Worm (Caenorhabditis elegans) whole organism, L3 larva: Measurements from ENCODE around the gene C45G9.4.

ENCODE experiments used
- R02D3.7 ChIP-seq: fragments of 150-350 bp; optimal IDR thresholded peaks from 2 replicates; lab custom pipeline; 2014; ENCODE audit warnings: missing biosample characterization, missing genetic modification characterization
- aly-2 ChIP-seq: fragments of 150-350 bp; optimal IDR thresholded peaks from 2 replicates; lab custom pipeline; 2014; ENCODE audit warnings: missing biosample characterization, missing genetic modification characterization
- ama-1 ChIP-seq: fragments of 150-350 bp; optimal IDR thresholded peaks from 2 replicates; lab custom pipeline; 2018
- ceh-28 ChIP-seq: fragments of 150-350 bp; optimal IDR thresholded peaks from 2 replicates; lab custom pipeline; 2014; ENCODE audit warnings: missing biosample characterization, missing genetic modification reagents, missing genetic modification characterization
- ceh-82 ChIP-seq: fragments of 150-350 bp; optimal IDR thresholded peaks from 2 replicates; lab custom pipeline; 2014; ENCODE audit warnings: missing biosample characterization, missing genetic modification characterization
- ceh-9 ChIP-seq: sonication (generic microtip); optimal IDR thresholded peaks from 2 replicates; lab custom pipeline; 2018; ENCODE audit warnings: missing biosample characterization, missing genetic modification characterization
- egl-5 ChIP-seq: fragments of 150-350 bp; optimal IDR thresholded peaks from 2 replicates; lab custom pipeline; 2017; ENCODE audit warnings: missing biosample characterization, missing genetic modification reagents, missing genetic modification characterization, inconsistent platforms
- elt-1 ChIP-seq: fragments of 150-350 bp; optimal IDR thresholded peaks from 2 replicates; lab custom pipeline; 2014; ENCODE audit warnings: missing biosample characterization, missing genetic modification characterization
- elt-2 ChIP-seq: sonication (generic microtip); optimal IDR thresholded peaks from 2 replicates; lab custom pipeline; 2016; ENCODE audit warnings: missing genetic modification reagents, mild to moderate bottlenecking, missing genetic modification characterization, missing compliant biosample characterization
- elt-3 ChIP-seq, 3 experiments: fragments of 150-350 bp in 1 of 3; sonication (generic microtip) in 2 of 3; optimal IDR thresholded peaks; 2 replicates in 2 of 3; 4 replicates in 1 of 3; lab custom pipeline; 2014 to 2017; ENCODE audit warnings: missing biosample characterization in 3 of 3, missing genetic modification characterization in 3 of 3
- eor-1 ChIP-seq, 2 experiments: fragments of 150-350 bp; optimal IDR thresholded peaks; 2 replicates each; lab custom pipeline; 2014 to 2018; ENCODE audit warnings: missing biosample characterization in 2 of 2, missing genetic modification characterization in 2 of 2
- fkh-10 ChIP-seq: sonication (generic microtip); optimal IDR thresholded peaks from 2 replicates; lab custom pipeline; 2017; ENCODE audit warnings: missing biosample characterization, missing genetic modification reagents, missing genetic modification characterization
- fkh-2 ChIP-seq: fragments of 150-350 bp; optimal IDR thresholded peaks from 2 replicates; lab custom pipeline; 2014; ENCODE audit warnings: missing biosample characterization, missing genetic modification reagents, missing genetic modification characterization
- fos-1 ChIP-seq: fragments of 150-350 bp; optimal IDR thresholded peaks from 2 replicates; lab custom pipeline; 2014; ENCODE audit warnings: missing biosample characterization, missing genetic modification characterization
- hmg-11 ChIP-seq: sonication (generic microtip); optimal IDR thresholded peaks from 2 replicates; lab custom pipeline; 2016; ENCODE audit warnings: missing genetic modification characterization, missing compliant biosample characterization
- jun-1 ChIP-seq: fragments of 150-350 bp; optimal IDR thresholded peaks from 2 replicates; lab custom pipeline; 2014; ENCODE audit warnings: missing biosample characterization, missing genetic modification reagents, missing genetic modification characterization
- lin-15B ChIP-seq: fragments of 150-350 bp; optimal IDR thresholded peaks from 2 replicates; lab custom pipeline; 2014; ENCODE audit warnings: missing biosample characterization, missing genetic modification characterization
- lin-39 ChIP-seq: fragments of 150-350 bp; optimal IDR thresholded peaks from 2 replicates; lab custom pipeline; 2018; ENCODE audit warnings: missing biosample characterization, missing genetic modification reagents, missing genetic modification characterization
- lsy-12 ChIP-seq: sonication (generic microtip); optimal IDR thresholded peaks from 2 replicates; lab custom pipeline; 2016; ENCODE audit warnings: mild to moderate bottlenecking, missing genetic modification characterization, missing compliant biosample characterization
- mml-1 ChIP-seq: fragments of 150-350 bp; sonication (generic microtip); optimal IDR thresholded peaks from 3 replicates; lab custom pipeline; 2014; ENCODE audit warnings: missing biosample characterization, missing genetic modification characterization
- nfya-1 ChIP-seq: sonication (generic microtip); optimal IDR thresholded peaks from 2 replicates; lab custom pipeline; 2017; ENCODE audit warnings: missing genetic modification characterization, mild to moderate bottlenecking, missing compliant biosample characterization, antibody characterized with exemption, moderate library complexity; ENCODE audit not compliant: insufficient read depth
- nhr-11 ChIP-seq: fragments of 150-350 bp; optimal IDR thresholded peaks from 2 replicates; lab custom pipeline; 2014; ENCODE audit warnings: missing biosample characterization, missing genetic modification characterization
- nhr-12 ChIP-seq: fragments of 150-350 bp; optimal IDR thresholded peaks from 2 replicates; lab custom pipeline; 2014; ENCODE audit warnings: missing biosample characterization, missing genetic modification characterization
- nhr-23 ChIP-seq: fragments of 150-350 bp; optimal IDR thresholded peaks from 2 replicates; lab custom pipeline; 2014; ENCODE audit warnings: missing biosample characterization, missing genetic modification reagents, missing genetic modification characterization
- nhr-237 ChIP-seq: fragments of 150-350 bp; optimal IDR thresholded peaks from 2 replicates; lab custom pipeline; 2014; ENCODE audit warnings: missing biosample characterization, missing genetic modification characterization
- nhr-25 ChIP-seq: sonication (generic microtip); optimal IDR thresholded peaks from 2 replicates; lab custom pipeline; 2017; ENCODE audit warnings: missing biosample characterization, missing genetic modification characterization
- nhr-28 ChIP-seq: fragments of 150-350 bp; optimal IDR thresholded peaks from 2 replicates; lab custom pipeline; 2014; ENCODE audit warnings: missing biosample characterization, missing genetic modification characterization
- nhr-43 ChIP-seq: sonication (generic microtip); optimal IDR thresholded peaks from 2 replicates; lab custom pipeline; 2016; ENCODE audit warnings: mild to moderate bottlenecking, missing genetic modification characterization, missing compliant biosample characterization; ENCODE audit not compliant: poor library complexity, severe bottlenecking
- nhr-67 ChIP-seq: fragments of 150-350 bp; optimal IDR thresholded peaks from 2 replicates; lab custom pipeline; 2014; ENCODE audit warnings: missing biosample characterization, missing genetic modification characterization
- nhr-77 ChIP-seq: fragments of 150-350 bp; optimal IDR thresholded peaks from 2 replicates; lab custom pipeline; 2014; ENCODE audit warnings: missing biosample characterization, missing genetic modification characterization
- pha-4 ChIP-seq: fragments of 150-350 bp; optimal IDR thresholded peaks from 2 replicates; lab custom pipeline; 2014; ENCODE audit warnings: missing biosample characterization, missing genetic modification reagents, missing genetic modification characterization
- pqm-1 ChIP-seq: fragments of 150-350 bp; optimal IDR thresholded peaks from 2 replicates; lab custom pipeline; 2017; ENCODE audit warnings: missing biosample characterization, missing genetic modification characterization, inconsistent platforms
- skn-1 ChIP-seq: fragments of 150-350 bp; optimal IDR thresholded peaks from 2 replicates; lab custom pipeline; 2014; ENCODE audit warnings: missing biosample characterization, missing genetic modification characterization
- snpc-4 ChIP-seq: fragments of 150-350 bp; optimal IDR thresholded peaks from 2 replicates; lab custom pipeline; 2014; ENCODE audit warnings: missing biosample characterization, missing genetic modification characterization
- tbx-2 ChIP-seq: sonication (generic microtip); optimal IDR thresholded peaks from 2 replicates; lab custom pipeline; 2016; ENCODE audit warnings: mild to moderate bottlenecking, missing genetic modification characterization, missing compliant biosample characterization
- unc-39 ChIP-seq: sonication (generic microtip); optimal IDR thresholded peaks from 4 replicates; lab custom pipeline; 2017; ENCODE audit warnings: missing biosample characterization, missing genetic modification characterization
- unc-62 ChIP-seq: fragments of 150-350 bp; sonication (generic microtip); optimal IDR thresholded peaks from 4 replicates; lab custom pipeline; 2014; ENCODE audit warnings: missing biosample characterization, missing genetic modification reagents, missing genetic modification characterization
- zag-1 ChIP-seq: fragments of 150-350 bp; optimal IDR thresholded peaks from 2 replicates; lab custom pipeline; 2014; ENCODE audit warnings: missing biosample characterization, missing genetic modification characterization
- ztf-11 ChIP-seq: fragments of 150-350 bp; optimal IDR thresholded peaks from 2 replicates; lab custom pipeline; 2014; ENCODE audit warnings: missing biosample characterization, missing genetic modification characterization

C45G9.4 gene

ce11 chrIII:5025136-5025629, 37.3 kb upstream of the C45G9.4 start:
- TF ChIP-seq elt-3 (tag; optimal IDR thresholded peaks at IDR 0.05; lab: Kevin White, UChicago) (no peak), pha-4 (tag; lab: Kevin White, UChicago) (peak; percentile 71), jun-1 (tag; lab: Kevin White, UChicago) (no peak), snpc-4 (tag; lab: Kevin White, UChicago) (no peak), lin-39 (tag; lab: Kevin White, UChicago) (no peak), nhr-43 (peak; percentile 86), tbx-2 (tag; lab: Kevin White, UChicago) (peak; percentile 16), nhr-23 (tag; lab: Kevin White, UChicago) (peak; percentile 16), nfya-1 (tag; lab: Kevin White, UChicago) (peak; percentile 12), ceh-82 (tag; lab: Kevin White, UChicago) (no peak), hmg-11 (tag; lab: Kevin White, UChicago) (no peak), ama-1 (lab: Kevin White, UChicago) (peak; percentile 98), egl-5 (tag; lab: Kevin White, UChicago) (no peak), nhr-12 (tag; lab: Kevin White, UChicago) (no peak), unc-62 (GFP tag; lab: Kevin White, UChicago) (no peak), pqm-1 (tag; lab: Kevin White, UChicago) (no peak), aly-2 (no peak), ceh-9 (tag; lab: Kevin White, UChicago) (no peak), elt-1 (tag; lab: Kevin White, UChicago) (no peak), elt-2 (tag; lab: Kevin White, UChicago) (peak; percentile 30), nhr-237 (tag; lab: Kevin White, UChicago) (no peak), unc-39 (tag; lab: Kevin White, UChicago) (no peak), fkh-2 (tag; lab: Kevin White, UChicago) (no peak), fkh-10 (no peak), lsy-12 (tag; lab: Kevin White, UChicago) (peak; percentile 46), nhr-25 (peak; percentile 68), fos-1 (tag; lab: Kevin White, UChicago) (no peak)

DNA sequence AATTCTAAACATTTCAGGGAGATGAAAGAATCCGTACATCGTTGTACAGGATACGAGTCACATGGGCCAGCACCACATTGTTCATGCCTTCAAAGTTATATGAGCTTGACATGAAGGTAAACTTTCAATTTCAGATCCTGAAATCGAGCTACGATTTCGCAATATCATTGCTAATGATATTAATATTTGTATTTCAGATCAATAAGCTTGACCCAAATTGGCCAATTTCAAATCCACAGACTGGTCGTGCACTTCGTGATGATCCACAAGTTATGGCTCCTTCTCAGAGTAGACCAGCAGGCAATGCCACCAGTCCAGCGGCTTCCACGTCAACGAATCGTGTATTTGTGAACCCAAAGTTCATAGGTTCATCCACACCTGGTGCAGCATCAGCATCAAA, 36.1 kb upstream of the C45G9.4 start:
- no peak for TF ChIP-seq fkh-10
- no peak for TF ChIP-seq pqm-1 (tag; lab: Kevin White, UChicago)
- no peak for TF ChIP-seq ceh-28
- no peak for TF ChIP-seq R02D3.7 (tag; lab: Kevin White, UChicago)
- TF ChIP-seq, all 47 proteins: peak for 0

DNA sequence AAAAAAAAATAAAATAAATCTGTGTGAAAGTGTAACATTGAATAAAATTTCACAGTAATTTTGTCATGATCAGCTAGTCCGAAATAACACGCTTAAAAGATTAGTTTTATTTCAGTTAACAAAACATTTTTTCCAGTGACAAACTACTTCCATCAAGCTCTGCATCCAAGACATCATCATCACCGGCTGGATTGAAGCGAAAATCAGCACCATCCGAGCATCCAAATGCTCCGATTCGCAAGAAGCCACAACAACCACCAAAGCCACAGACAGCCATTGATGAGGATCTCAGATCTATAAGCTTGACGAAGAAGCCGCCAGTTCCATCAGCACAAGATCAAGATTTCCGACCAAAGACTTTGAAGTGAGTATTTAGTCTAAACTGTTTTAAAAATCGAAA, 35.3 kb upstream of the C45G9.4 start:
- TF ChIP-seq lin-39 (tag; lab: Kevin White, UChicago) (no peak), nhr-11 (tag; lab: Kevin White, UChicago) (no peak), egl-5 (tag; lab: Kevin White, UChicago) (no peak), zag-1 (tag; lab: Kevin White, UChicago) (no peak), ztf-11 (tag; lab: Kevin White, UChicago) (no peak), aly-2 (no peak), fos-1 (tag; lab: Kevin White, UChicago) (no peak), lin-15B (tag; lab: Kevin White, UChicago) (no peak), nhr-43 (no peak), nhr-28 (no peak), hmg-11 (tag; lab: Kevin White, UChicago) (no peak), pqm-1 (tag; lab: Kevin White, UChicago) (no peak), nhr-77 (tag; lab: Kevin White, UChicago) (no peak), nhr-12 (tag; lab: Kevin White, UChicago) (no peak), ceh-9 (tag; lab: Kevin White, UChicago) (no peak), ceh-28 (no peak), ama-1 (lab: Kevin White, UChicago) (no peak), eor-1 (tag; optimal IDR thresholded peaks at IDR 0.05; lab: Kevin White, UChicago) (no peak)

- no peak for TF ChIP-seq nhr-12 (tag; lab: Kevin White, UChicago)
- TF ChIP-seq nhr-67 (tag; lab: Kevin White, UChicago) = no peak
- TF ChIP-seq unc-39 (tag; lab: Kevin White, UChicago) = no peak
- no peak for TF ChIP-seq fos-1 (tag; lab: Kevin White, UChicago)
- TF ChIP-seq mml-1 (tag; lab: Kevin White, UChicago) = no peak
- TF ChIP-seq skn-1 (tag; lab: Kevin White, UChicago) = no peak
- no peak for TF ChIP-seq zag-1 (tag; lab: Kevin White, UChicago)
- no peak for TF ChIP-seq R02D3.7 (tag; lab: Kevin White, UChicago)
- no peak for TF ChIP-seq elt-1 (tag; lab: Kevin White, UChicago)
- TF ChIP-seq fkh-10 = no peak
- TF ChIP-seq pha-4 (tag; lab: Kevin White, UChicago) = no peak
- TF ChIP-seq unc-62 (GFP tag; lab: Kevin White, UChicago) = no peak
These were observed 31.9 kb upstream of the C45G9.4 start, which contains the start of gene klp-6 for ce11 chrIII:5030629-5031028. Gene klp-6, plus strand, starts transcription at chrIII:5030929.
